Worm (Caenorhabditis elegans): Measurements from ENCODE around the gene Y54G2A.45.

DNA sequence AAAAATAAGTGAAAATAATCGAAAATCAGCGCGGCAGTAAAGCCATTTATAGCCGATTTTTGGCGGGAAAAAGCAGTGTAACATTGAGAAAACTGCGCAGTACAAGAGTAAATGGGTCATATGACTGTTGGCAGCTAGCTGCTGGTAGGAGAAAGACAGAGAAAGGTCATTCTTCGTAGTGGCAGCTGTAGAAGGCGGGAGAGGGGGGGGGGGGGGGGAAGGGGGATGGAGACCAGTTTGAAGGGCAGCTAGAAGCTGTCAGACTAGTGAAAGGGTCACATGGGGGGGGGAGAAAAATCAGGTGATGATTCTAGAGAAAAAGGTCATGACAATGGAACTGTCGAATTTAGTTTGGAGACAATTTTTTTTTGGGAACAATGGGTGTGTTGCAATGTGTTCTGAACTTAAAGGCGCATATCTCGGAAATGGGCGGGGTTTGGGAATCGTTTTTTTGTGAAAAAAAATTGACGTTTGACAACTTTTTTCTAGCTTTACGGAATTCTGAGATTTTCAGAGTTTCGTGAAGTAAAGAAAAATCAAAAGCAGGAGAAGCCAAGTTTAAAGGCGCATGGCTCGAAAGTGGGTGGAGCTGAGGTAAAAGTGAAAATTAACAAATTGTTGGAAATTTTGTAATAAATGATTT is 33.3 kb upstream of the Y54G2A.45 start:
- no peak for TF ChIP-seq pha-4 (tag; optimal IDR thresholded peaks at IDR 0.05)
- no peak for TF ChIP-seq nhr-28 (tag; optimal IDR thresholded peaks at IDR 0.05)
- TF ChIP-seq ztf-11 (tag; optimal IDR thresholded peaks at IDR 0.05), result no peak
- TF ChIP-seq unc-39 (tag; optimal IDR thresholded peaks at IDR 0.05), result no peak
- TF ChIP-seq unc-62 (GFP tag; optimal IDR thresholded peaks at IDR 0.05), result no peak

Measured in whole organism, mixed stage, embryonic.